Fruit fly (Drosophila melanogaster) whole organism, embryonic: Measurements from ENCODE around the gene Exn.
A peak's percentile ranks its signal among the peaks of the same experiment; 100 is the strongest.

Source experiments
- Atf-2 ChIP-seq: fragments of 200-800 bp; sonication (Bioruptor generic); optimal IDR thresholded peaks from 2 replicates; lab custom pipeline; 2016; ENCODE audit warnings: missing biosample characterization, missing genetic modification characterization
- C15 ChIP-seq: fragments of 200-800 bp; sonication (Bioruptor generic); IDR thresholded peaks from 3 replicates; pipeline ENCODE4 v1.3.6; 2022; ENCODE audit warnings: missing biosample characterization, missing genetic modification characterization
- CG10321 ChIP-seq: fragments of 200-800 bp; sonication (Bioruptor generic); IDR thresholded peaks from 2 replicates; pipeline ENCODE4 v1.3.6; 2022; ENCODE audit warnings: missing biosample characterization, missing genetic modification characterization
- CG11723 ChIP-seq: fragments of 200-800 bp; sonication (Bioruptor generic); optimal IDR thresholded peaks from 2 replicates; lab custom pipeline; 2017; ENCODE audit warnings: missing biosample characterization, mild to moderate bottlenecking, missing genetic modification characterization
- CG12155 ChIP-seq: fragments of 200-800 bp; sonication (Bioruptor generic); optimal IDR thresholded peaks from 3 replicates; lab custom pipeline; 2016; ENCODE audit warnings: missing biosample characterization, missing genetic modification characterization
- CG1233 ChIP-seq: fragments of 200-800 bp; sonication (Bioruptor generic); optimal IDR thresholded peaks from 4 replicates; lab custom pipeline; 2018; ENCODE audit warnings: missing biosample characterization, mild to moderate bottlenecking, missing genetic modification characterization
- CG14710 ChIP-seq: fragments of 200-800 bp; sonication (Bioruptor generic); optimal IDR thresholded peaks from 3 replicates; lab custom pipeline; 2019; ENCODE audit warnings: missing biosample characterization, mild to moderate bottlenecking, missing genetic modification characterization, moderate library complexity
- CG15514 ChIP-seq: fragments of 200-800 bp; sonication (Bioruptor generic); optimal IDR thresholded peaks from 3 replicates; lab custom pipeline; 2017; ENCODE audit warnings: missing biosample characterization, missing genetic modification characterization, mild to moderate bottlenecking, moderate library complexity, missing genetic modification reagents
- CG17361 ChIP-seq: fragments of 200-800 bp; sonication (Bioruptor generic); IDR thresholded peaks from 3 replicates; pipeline ENCODE4 v1.3.6; 2022; ENCODE audit warnings: missing biosample characterization, missing genetic modification characterization
- CG17385 ChIP-seq: fragments of 200-800 bp; sonication (Bioruptor generic); optimal IDR thresholded peaks from 3 replicates; lab custom pipeline; 2018; ENCODE audit warnings: missing biosample characterization, mild to moderate bottlenecking, missing genetic modification characterization
- CG17612 ChIP-seq: fragments of 200-800 bp; sonication (Bioruptor generic); IDR thresholded peaks from 2 replicates; pipeline ENCODE4 v1.3.6; 2022; ENCODE audit warnings: missing biosample characterization, missing genetic modification characterization
- CG18262 ChIP-seq: fragments of 200-800 bp; optimal IDR thresholded peaks from 3 replicates; lab custom pipeline; 2019; ENCODE audit warnings: missing biosample characterization, mild to moderate bottlenecking, missing genetic modification characterization, moderate library complexity
- CG18599 ChIP-seq: fragments of 200-800 bp; sonication (Bioruptor generic); optimal IDR thresholded peaks from 3 replicates; lab custom pipeline; 2017; ENCODE audit warnings: missing biosample characterization, missing genetic modification characterization, mild to moderate bottlenecking, moderate library complexity, missing genetic modification reagents
- CG2116 ChIP-seq: fragments of 200-800 bp; sonication (Bioruptor generic); optimal IDR thresholded peaks from 3 replicates; lab custom pipeline; 2018; ENCODE audit warnings: missing biosample characterization, mild to moderate bottlenecking, missing genetic modification characterization
- CG2120 ChIP-seq: fragments of 200-800 bp; sonication (Bioruptor generic); optimal IDR thresholded peaks from 3 replicates; lab custom pipeline; 2016; ENCODE audit warnings: missing biosample characterization, missing genetic modification characterization
- CG31365 ChIP-seq: fragments of 200-800 bp; sonication (Bioruptor generic); optimal IDR thresholded peaks from 2 replicates; lab custom pipeline; 2018; ENCODE audit warnings: missing biosample characterization, mild to moderate bottlenecking, missing genetic modification characterization
- CG4707 ChIP-seq: fragments of 200-800 bp; sonication (Bioruptor generic); optimal IDR thresholded peaks from 2 replicates; lab custom pipeline; 2018; ENCODE audit warnings: missing biosample characterization, mild to moderate bottlenecking, missing genetic modification characterization, moderate library complexity
- CG5953 ChIP-seq: fragments of 200-800 bp; sonication (Bioruptor generic); IDR thresholded peaks from 2 replicates; pipeline ENCODE4 v1.3.6; 2022; ENCODE audit warnings: missing biosample characterization, missing genetic modification characterization
- CG6654 ChIP-seq: fragments of 200-800 bp; sonication (Bioruptor generic); optimal IDR thresholded peaks from 2 replicates; lab custom pipeline; 2017; ENCODE audit warnings: missing biosample characterization, mild to moderate bottlenecking, missing genetic modification characterization
- CG6791 ChIP-seq: fragments of 200-800 bp; sonication (Bioruptor generic); IDR thresholded peaks from 3 replicates; pipeline ENCODE4 v1.3.6; 2022; ENCODE audit warnings: missing biosample characterization, missing genetic modification characterization; ENCODE audit not compliant: partially characterized antibody
- CG7839 ChIP-seq: fragments of 200-800 bp; sonication (Bioruptor generic); optimal IDR thresholded peaks from 3 replicates; lab custom pipeline; 2018; ENCODE audit warnings: missing biosample characterization, mild to moderate bottlenecking, missing genetic modification characterization, moderate library complexity
- CG8281 ChIP-seq: fragments of 200-800 bp; sonication (Bioruptor generic); optimal IDR thresholded peaks from 2 replicates; lab custom pipeline; 2018; ENCODE audit warnings: missing biosample characterization, mild to moderate bottlenecking, missing genetic modification characterization, moderate library complexity
- CTCF ChIP-seq: fragments of 200-800 bp; sonication (Bioruptor generic); optimal IDR thresholded peaks from 2 replicates; lab custom pipeline; 2017; ENCODE audit warnings: missing biosample characterization, mild to moderate bottlenecking, missing genetic modification characterization, moderate library complexity
- Dip3 ChIP-seq: fragments of 200-800 bp; sonication (Bioruptor generic); optimal IDR thresholded peaks from 3 replicates; lab custom pipeline; 2016; ENCODE audit warnings: missing biosample characterization, missing genetic modification characterization
- Ets65A ChIP-seq: fragments of 200-800 bp; sonication (Bioruptor generic); peaks from one replicate; lab custom pipeline; 2016; ENCODE audit warnings: missing biosample characterization, missing genetic modification characterization
- H15 ChIP-seq: fragments of 200-800 bp; sonication (Bioruptor generic); IDR thresholded peaks from 3 replicates; pipeline ENCODE4 v1.3.6; 2022; ENCODE audit warnings: missing biosample characterization, missing genetic modification characterization
- Hand ChIP-seq: fragments of 200-800 bp; sonication (Bioruptor generic); optimal IDR thresholded peaks from 2 replicates; lab custom pipeline; 2017; ENCODE audit warnings: mild to moderate bottlenecking, missing biosample characterization, missing genetic modification reagents, missing genetic modification characterization
- Hmr ChIP-seq: fragments of 200-800 bp; sonication (Bioruptor generic); optimal IDR thresholded peaks from 3 replicates; lab custom pipeline; 2017; ENCODE audit warnings: mild to moderate bottlenecking, missing biosample characterization, missing genetic modification reagents, missing genetic modification characterization
- Lpt ChIP-seq: fragments of >200 bp; optimal IDR thresholded peaks from 2 replicates; lab custom pipeline; 2018; ENCODE audit warnings: missing biosample characterization, missing genetic modification characterization
- Mrtf ChIP-seq: fragments of 200-800 bp; sonication (Bioruptor generic); IDR thresholded peaks from 3 replicates; pipeline ENCODE4 v1.3.6; 2022; ENCODE audit warnings: missing biosample characterization, missing genetic modification characterization
- Neu2 ChIP-seq: fragments of 200-800 bp; sonication (Bioruptor generic); optimal IDR thresholded peaks from 3 replicates; lab custom pipeline; 2016; ENCODE audit warnings: missing biosample characterization, missing genetic modification characterization, borderline replicate concordance
- Scr ChIP-seq: fragments of 200-800 bp; sonication (Bioruptor generic); IDR thresholded peaks from 2 replicates; pipeline ENCODE4 v1.3.6; 2022; ENCODE audit warnings: missing biosample characterization, missing genetic modification characterization; ENCODE audit not compliant: partially characterized antibody
- Sox100B ChIP-seq: fragments of 200-800 bp; sonication (Bioruptor generic); optimal IDR thresholded peaks from 3 replicates; lab custom pipeline; 2018; ENCODE audit warnings: missing biosample characterization, mild to moderate bottlenecking, missing genetic modification characterization
- Sry-β ChIP-seq: fragments of 200-800 bp; sonication (Bioruptor generic); optimal IDR thresholded peaks from 2 replicates; lab custom pipeline; 2018; ENCODE audit warnings: missing biosample characterization, mild to moderate bottlenecking, missing genetic modification characterization, moderate library complexity
- Usf ChIP-seq: fragments of 200-800 bp; sonication (Bioruptor generic); optimal IDR thresholded peaks from 2 replicates; lab custom pipeline; 2017; ENCODE audit warnings: missing genotype, missing biosample characterization, missing genetic modification characterization
- al ChIP-seq: fragments of 200-800 bp; sonication (Bioruptor generic); IDR thresholded peaks from 2 replicates; pipeline ENCODE4 v1.3.6; 2022; ENCODE audit warnings: missing biosample characterization, missing genetic modification characterization
- aop ChIP-seq: fragments of 200-800 bp; sonication (Bioruptor generic); IDR thresholded peaks from 2 replicates; pipeline ENCODE4 v1.3.6; 2022; ENCODE audit warnings: missing biosample characterization, missing genetic modification characterization
- ase ChIP-seq: fragments of 200-800 bp; sonication (Bioruptor generic); IDR thresholded peaks from 3 replicates; pipeline ENCODE4 v1.3.6; 2022; ENCODE audit warnings: missing biosample characterization, missing genetic modification characterization
- bbx ChIP-seq: fragments of 200-800 bp; sonication (Bioruptor generic); IDR thresholded peaks from 2 replicates; pipeline ENCODE4 v1.3.6; 2022; ENCODE audit warnings: missing biosample characterization, missing genetic modification characterization; ENCODE audit not compliant: partially characterized antibody
- cato ChIP-seq: fragments of 200-800 bp; sonication (Bioruptor generic); optimal IDR thresholded peaks from 2 replicates; lab custom pipeline; 2016; ENCODE audit warnings: missing biosample characterization, missing genetic modification characterization, borderline replicate concordance
- chn ChIP-seq: fragments of 200-800 bp; sonication (Bioruptor generic); optimal IDR thresholded peaks from 2 replicates; lab custom pipeline; 2016; ENCODE audit warnings: missing biosample characterization, missing genetic modification characterization
- ci ChIP-seq: fragments of 200-800 bp; sonication (Bioruptor generic); IDR thresholded peaks from 3 replicates; pipeline ENCODE4 v1.3.6; 2022; ENCODE audit warnings: missing biosample characterization, missing genetic modification characterization
- corto ChIP-seq: fragments of 200-800 bp; sonication (Bioruptor generic); optimal IDR thresholded peaks from 2 replicates; lab custom pipeline; 2016; ENCODE audit warnings: missing biosample characterization, mild to moderate bottlenecking, missing genetic modification characterization, moderate library complexity
- crc ChIP-seq: fragments of 200-800 bp; sonication (Bioruptor generic); optimal IDR thresholded peaks from 2 replicates; lab custom pipeline; 2016; ENCODE audit warnings: missing biosample characterization, missing genetic modification characterization
- fru ChIP-seq: fragments of >200 bp; optimal IDR thresholded peaks from 2 replicates; lab custom pipeline; 2017
- gsb ChIP-seq: fragments of 200-800 bp; sonication (Bioruptor generic); IDR thresholded peaks from 2 replicates; pipeline ENCODE4 v1.3.6; 2022; ENCODE audit warnings: missing biosample characterization, missing genetic modification characterization
- hkb ChIP-seq, 2 experiments: fragments of 200-800 bp in 1 of 2; fragments of >200 bp in 1 of 2; sonication (Bioruptor generic) in 1 of 2; IDR thresholded peaks in 1 of 2; optimal IDR thresholded peaks in 1 of 2; 2 replicates each; pipeline versions ENCODE4 v1.3.6 to Lab custom; 2017 to 2022; ENCODE audit warnings: missing biosample characterization in 1 of 2, missing genetic modification characterization in 1 of 2
- lola ChIP-seq, 3 experiments: fragments of >200 bp in 2 of 3; fragments of 200-800 bp in 1 of 3; sonication (Bioruptor generic) in 1 of 3; optimal IDR thresholded peaks; 2 replicates each; lab custom pipeline; 2017 to 2019; ENCODE audit warnings: missing biosample characterization in 3 of 3, missing genetic modification characterization in 3 of 3, mild to moderate bottlenecking in 1 of 3, moderate library complexity in 1 of 3
- pum ChIP-seq: fragments of 200-800 bp; sonication (Bioruptor generic); optimal IDR thresholded peaks from 2 replicates; lab custom pipeline; 2016; ENCODE audit warnings: missing biosample characterization, missing genetic modification characterization
- sob ChIP-seq: fragments of 200-800 bp; sonication (Bioruptor generic); IDR thresholded peaks from 2 replicates; pipeline ENCODE4 v1.3.6; 2022; ENCODE audit warnings: missing biosample characterization, missing genetic modification characterization
- tio ChIP-seq: fragments of 200-800 bp; sonication (Bioruptor generic); optimal IDR thresholded peaks from 2 replicates; lab custom pipeline; 2017; ENCODE audit warnings: missing biosample characterization, missing genetic modification characterization, inconsistent platforms
- zf30C ChIP-seq: fragments of 200-800 bp; sonication (Bioruptor generic); optimal IDR thresholded peaks from 3 replicates; lab custom pipeline; 2018; ENCODE audit warnings: missing biosample characterization, mild to moderate bottlenecking, missing genetic modification characterization

The Exn gene

dm6 chr3L:17035492-17035891 is 65.7 kb downstream of the Exn start, which contains the start of gene beg (continued):
- peak; percentile 68 for TF ChIP-seq Scr (GFP tag; lab: Robert Waterston, UW)
- TF ChIP-seq CG17361, result no peak
- TF ChIP-seq CG8281 (tag; lab: Kevin White, UChicago), result no peak
- no peak for TF ChIP-seq cato (GFP tag; lab: Kevin White, UChicago)
- TF ChIP-seq CG2120 (GFP tag; lab: Kevin White, UChicago), result no peak
- no peak for TF ChIP-seq Neu2 (GFP tag; lab: Kevin White, UChicago)
- TF ChIP-seq CG5953, result no peak
- no peak for TF ChIP-seq CTCF (GFP tag; lab: Kevin White, UChicago)
- TF ChIP-seq CG2116 (GFP tag; lab: Kevin White, UChicago), result peak; percentile 69
- TF ChIP-seq Atf-2 (GFP tag; lab: Kevin White, UChicago), result no peak
- TF ChIP-seq ci (GFP tag; lab: Robert Waterston, UW), result no peak
- TF ChIP-seq Mrtf (GFP tag; lab: Robert Waterston, UW), result no peak
- no peak for TF ChIP-seq tio (GFP tag; lab: Kevin White, UChicago)
- no peak for TF ChIP-seq CG1233
- no peak for TF ChIP-seq CG17612 (GFP tag; lab: Robert Waterston, UW)
- no peak for TF ChIP-seq CG12155 (GFP tag; lab: Kevin White, UChicago)
- TF ChIP-seq CG14710 (tag; lab: Kevin White, UChicago), result peak; percentile 32
- TF ChIP-seq Dip3 (GFP tag; lab: Kevin White, UChicago), result no peak
- no peak for TF ChIP-seq Ets65A (GFP tag; lab: Kevin White, UChicago)
- no peak for TF ChIP-seq lola (GFP tag; optimal IDR thresholded peaks at IDR 0.05; lab: Kevin White, UChicago)
- no peak for TF ChIP-seq zf30C (GFP tag; lab: Kevin White, UChicago)
- no peak for TF ChIP-seq corto (GFP tag; lab: Kevin White, UChicago)
- no peak for TF ChIP-seq ase (GFP tag; lab: Robert Waterston, UW)
- TF ChIP-seq chn (GFP tag; lab: Kevin White, UChicago), result no peak
- no peak for TF ChIP-seq Usf (GFP tag; lab: Kevin White, UChicago)
- TF ChIP-seq fru (lab: Kevin White, UChicago), result no peak
- no peak for TF ChIP-seq Sry-β
- no peak for TF ChIP-seq hkb (optimal IDR thresholded peaks at IDR 0.05; lab: Kevin White, UChicago)
- no peak for TF ChIP-seq hkb (GFP tag; IDR thresholded peaks at IDR 0.05; lab: Robert Waterston, UW)
- no peak for TF ChIP-seq Sox100B
- TF ChIP-seq CG18262, result no peak
- TF ChIP-seq CG15514 (GFP tag; lab: Kevin White, UChicago), result no peak
- TF ChIP-seq al (GFP tag; lab: Robert Waterston, UW), result no peak
- TF ChIP-seq CG6654 (GFP tag; lab: Kevin White, UChicago), result no peak
- no peak for TF ChIP-seq gsb (GFP tag; lab: Robert Waterston, UW)
- no peak for TF ChIP-seq aop
- TF ChIP-seq CG11723, result no peak
- TF ChIP-seq pum (GFP tag; lab: Kevin White, UChicago), result no peak
- no peak for TF ChIP-seq sob (GFP tag; lab: Robert Waterston, UW)
- no peak for TF ChIP-seq Hand (GFP tag; lab: Kevin White, UChicago)
- no peak for TF ChIP-seq CG4707 (GFP tag; lab: Kevin White, UChicago)
- no peak for TF ChIP-seq CG7839 (tag; lab: Kevin White, UChicago)
- no peak for TF ChIP-seq CG17385 (GFP tag; lab: Kevin White, UChicago)
- no peak for TF ChIP-seq Hmr (GFP tag; lab: Kevin White, UChicago)
- TF ChIP-seq C15, result no peak
- TF ChIP-seq crc (GFP tag; lab: Kevin White, UChicago), result no peak
- TF ChIP-seq CG10321 (GFP tag; lab: Robert Waterston, UW), result no peak
- TF ChIP-seq H15, result no peak
- TF ChIP-seq bbx, result peak; percentile 79
- TF ChIP-seq CG18599, result no peak
- no peak for TF ChIP-seq CG31365 (tag; lab: Kevin White, UChicago)
- TF ChIP-seq CG6791 (GFP tag; lab: Robert Waterston, UW), result peak; percentile 69; the same call in 2 of the 3 replicates
- TF ChIP-seq Lpt (GFP tag; lab: Kevin White, UChicago), result no peak
